Fruit fly (Drosophila melanogaster) whole organism, adult: ENCODE data around the gene blp.

Source experiments
- CG11617 ChIP-seq: fragments of 200-800 bp; sonication (Bioruptor generic); optimal IDR thresholded peaks from 2 replicates; lab custom pipeline; 2017; ENCODE audit warnings: mild to moderate bottlenecking, missing biosample characterization, missing genetic modification reagents, missing genetic modification characterization
- CG12768 ChIP-seq: fragments of 200-800 bp; sonication (Bioruptor generic); optimal IDR thresholded peaks from 2 replicates; lab custom pipeline; 2017; ENCODE audit warnings: missing biosample characterization, missing genetic modification characterization, mild to moderate bottlenecking, moderate library complexity, missing genetic modification reagents
- CG14711 ChIP-seq: fragments of 200-800 bp; sonication (Bioruptor generic); optimal IDR thresholded peaks from 2 replicates; lab custom pipeline; 2018; ENCODE audit warnings: missing biosample characterization, mild to moderate bottlenecking, missing genetic modification characterization, moderate library complexity
- CG1620 ChIP-seq: fragments of 200-800 bp; sonication (Bioruptor generic); optimal IDR thresholded peaks from 2 replicates; lab custom pipeline; 2016; ENCODE audit warnings: missing biosample characterization, missing genetic modification characterization
- CG33017 ChIP-seq: fragments of 200-800 bp; sonication (Bioruptor generic); optimal IDR thresholded peaks from 2 replicates; lab custom pipeline; 2018; ENCODE audit warnings: missing biosample characterization, mild to moderate bottlenecking, missing genetic modification characterization, moderate library complexity
- CG5204 ChIP-seq: fragments of 200-800 bp; sonication (Bioruptor generic); optimal IDR thresholded peaks from 2 replicates; lab custom pipeline; 2016; ENCODE audit warnings: missing biosample characterization, missing genetic modification characterization
- CG7045 ChIP-seq: fragments of 200-800 bp; sonication (Bioruptor generic); optimal IDR thresholded peaks from 2 replicates; lab custom pipeline; 2017; ENCODE audit warnings: missing biosample characterization, mild to moderate bottlenecking, missing genetic modification characterization
- CG7101 ChIP-seq: fragments of 200-800 bp; sonication (Bioruptor generic); optimal IDR thresholded peaks from 2 replicates; lab custom pipeline; 2018; ENCODE audit warnings: missing biosample characterization, mild to moderate bottlenecking, missing genetic modification characterization, moderate library complexity
- Clk ChIP-seq: fragments of 200-800 bp; sonication (Bioruptor generic); optimal IDR thresholded peaks from 2 replicates; lab custom pipeline; 2017; ENCODE audit warnings: missing biosample characterization, missing genetic modification characterization
- Crg-1 ChIP-seq: fragments of 200-800 bp; sonication (Bioruptor generic); optimal IDR thresholded peaks from 2 replicates; lab custom pipeline; 2016; ENCODE audit warnings: missing biosample characterization, missing genetic modification characterization
- Hr96 ChIP-seq: fragments of 200-800 bp; sonication (Bioruptor generic); optimal IDR thresholded peaks from 2 replicates; lab custom pipeline; 2016; ENCODE audit warnings: missing biosample characterization, missing genetic modification characterization
- Mnt ChIP-seq: fragments of 200-800 bp; sonication (Bioruptor generic); optimal IDR thresholded peaks from 2 replicates; lab custom pipeline; 2016; ENCODE audit warnings: missing biosample characterization, mild to moderate bottlenecking, missing genetic modification characterization
- bab1 ChIP-seq: fragments of 200-800 bp; sonication (Bioruptor generic); optimal IDR thresholded peaks from 3 replicates; lab custom pipeline; 2019; ENCODE audit warnings: missing biosample characterization, mild to moderate bottlenecking, missing genetic modification characterization, moderate library complexity
- cic ChIP-seq: fragments of 200-800 bp; sonication (Bioruptor generic); optimal IDR thresholded peaks from 2 replicates; lab custom pipeline; 2017; ENCODE audit warnings: missing biosample characterization, mild to moderate bottlenecking, missing genetic modification characterization, moderate library complexity
- cnc ChIP-seq, 2 experiments: fragments of >200 bp; optimal IDR thresholded peaks; 2 replicates each; lab custom pipeline; 2017
- kay ChIP-seq: fragments of 200-800 bp; sonication (Bioruptor generic); peaks from one replicate; lab custom pipeline; 2016; ENCODE audit warnings: missing biosample characterization, missing genetic modification characterization, borderline replicate concordance
- ovo ChIP-seq: fragments of 200-800 bp; sonication (Bioruptor generic); optimal IDR thresholded peaks from 2 replicates; lab custom pipeline; 2016; ENCODE audit warnings: missing biosample characterization, missing genetic modification characterization
- pad ChIP-seq: fragments of 200-800 bp; sonication (Bioruptor generic); optimal IDR thresholded peaks from 3 replicates; lab custom pipeline; 2017; ENCODE audit warnings: missing biosample characterization, missing genetic modification characterization, mild to moderate bottlenecking, moderate library complexity, missing genetic modification reagents
- tj ChIP-seq: fragments of 200-800 bp; sonication (Bioruptor generic); optimal IDR thresholded peaks from 3 replicates; lab custom pipeline; 2017; ENCODE audit warnings: missing biosample characterization, mild to moderate bottlenecking, missing genetic modification characterization, moderate library complexity
- toe ChIP-seq: fragments of 200-800 bp; sonication (Bioruptor generic); optimal IDR thresholded peaks from 2 replicates; lab custom pipeline; 2016; ENCODE audit warnings: missing biosample characterization, missing genetic modification characterization

blp gene

DNA sequence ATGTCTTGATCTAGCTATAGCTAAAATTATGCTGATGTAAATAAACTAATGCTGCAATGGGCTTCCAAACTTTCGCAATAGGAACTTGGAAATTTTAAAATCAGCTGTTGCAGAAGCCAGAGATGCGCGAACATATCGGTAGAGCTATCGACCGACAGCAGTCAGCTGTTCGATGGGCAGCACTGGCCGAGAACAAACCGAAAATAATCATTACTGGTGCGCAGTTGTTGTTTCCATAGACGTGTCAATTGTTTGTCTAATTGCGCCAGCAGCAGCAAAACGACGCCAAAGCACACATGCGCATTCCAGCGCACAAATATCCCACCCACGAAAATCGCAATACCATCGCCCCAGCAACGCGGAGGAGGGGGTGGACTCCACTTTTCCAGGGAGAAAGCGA lies 1.3 kb downstream of the blp start, which contains the start of gene Sap47:
Sap47 (plus strand) TSS at position 149 of the 400 bp plus-strand sequence.
- TF ChIP-seq CG7045 (no peak), cic (GFP tag; lab: Kevin White, UChicago) (peak; percentile 47), ovo (GFP tag; lab: Kevin White, UChicago) (no peak), Clk (GFP tag; lab: Kevin White, UChicago) (no peak), bab1 (GFP tag; lab: Kevin White, UChicago) (peak; percentile 74), CG1620 (GFP tag; lab: Kevin White, UChicago) (peak; percentile 15), CG12768 (GFP tag; lab: Kevin White, UChicago) (peak; percentile 25), CG33017 (tag; lab: Kevin White, UChicago) (no peak), Mnt (GFP tag; lab: Kevin White, UChicago) (peak; percentile 44), tj (GFP tag; lab: Kevin White, UChicago) (peak; percentile 15), CG7101 (tag; lab: Kevin White, UChicago) (no peak)

dm6 chr3R:15935538-15935937 lies 1.9 kb downstream of the blp start:
- TF ChIP-seq tj (GFP tag; lab: Kevin White, UChicago): no peak
- TF ChIP-seq cnc (optimal IDR thresholded peaks at IDR 0.05; lab: Kevin White, UChicago): no peak
- no peak for TF ChIP-seq CG14711 (tag; lab: Kevin White, UChicago)
- TF ChIP-seq CG7045: no peak
- TF ChIP-seq Clk (GFP tag; lab: Kevin White, UChicago): no peak
- no peak for TF ChIP-seq pad (GFP tag; lab: Kevin White, UChicago)

DNA sequence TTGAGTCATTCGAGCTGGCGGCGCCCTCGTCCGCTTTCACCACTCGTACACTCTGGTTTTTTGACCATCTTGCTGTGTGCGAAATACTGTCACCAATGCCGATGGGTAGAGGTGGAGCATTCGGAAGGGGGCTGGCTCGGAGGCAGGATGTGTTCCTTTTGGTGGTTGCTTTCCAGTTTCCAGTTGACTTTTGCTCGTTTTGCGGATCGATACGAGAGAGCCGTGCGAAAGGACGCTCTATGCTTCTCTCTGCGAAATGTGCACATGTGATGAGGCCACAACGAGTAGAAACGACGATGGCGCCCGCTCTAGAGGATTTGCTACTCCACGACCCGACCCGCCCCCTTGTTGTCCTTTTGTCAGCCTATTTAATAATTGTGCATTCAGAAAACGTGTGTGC lies 4.1 kb downstream of the blp start:
- TF ChIP-seq CG12768 (GFP tag; lab: Kevin White, UChicago) (no peak), cnc (optimal IDR thresholded peaks at IDR 0.05; lab: Kevin White, UChicago) (no peak), pad (GFP tag; lab: Kevin White, UChicago) (no peak), toe (no peak), CG7101 (tag; lab: Kevin White, UChicago) (no peak), tj (GFP tag; lab: Kevin White, UChicago) (no peak), CG1620 (GFP tag; lab: Kevin White, UChicago) (no peak), Clk (GFP tag; lab: Kevin White, UChicago) (no peak), kay (no peak), CG7045 (no peak), cic (GFP tag; lab: Kevin White, UChicago) (no peak), ovo (GFP tag; lab: Kevin White, UChicago) (no peak), bab1 (GFP tag; lab: Kevin White, UChicago) (no peak)

- no peak for TF ChIP-seq tj (GFP tag; lab: Kevin White, UChicago)
- no peak for TF ChIP-seq cnc (optimal IDR thresholded peaks at IDR 0.05; lab: Kevin White, UChicago)
- no peak for TF ChIP-seq bab1 (GFP tag; lab: Kevin White, UChicago)
- TF ChIP-seq CG7101 (tag; lab: Kevin White, UChicago): no peak
- TF ChIP-seq kay: no peak
- TF ChIP-seq CG1620 (GFP tag; lab: Kevin White, UChicago): no peak
- TF ChIP-seq CG11617 (GFP tag; lab: Kevin White, UChicago): no peak
- no peak for TF ChIP-seq toe
- TF ChIP-seq Hr96 (GFP tag; lab: Kevin White, UChicago): no peak
- TF ChIP-seq CG12768 (GFP tag; lab: Kevin White, UChicago): no peak
- no peak for TF ChIP-seq CG33017 (tag; lab: Kevin White, UChicago)
- no peak for TF ChIP-seq CG7045
- no peak for TF ChIP-seq CG14711 (tag; lab: Kevin White, UChicago)
- TF ChIP-seq Mnt (GFP tag; lab: Kevin White, UChicago): no peak
- TF ChIP-seq Clk (GFP tag; lab: Kevin White, UChicago): no peak
- no peak for TF ChIP-seq CG5204
- TF ChIP-seq Crg-1 (GFP tag; lab: Kevin White, UChicago): no peak
- TF ChIP-seq pad (GFP tag; lab: Kevin White, UChicago): no peak
- TF ChIP-seq cic (GFP tag; lab: Kevin White, UChicago): no peak
- no peak for TF ChIP-seq ovo (GFP tag; lab: Kevin White, UChicago)
Measured at dm6 chr3R:15947605-15948004, 14.0 kb downstream of the blp start.

dm6 chr3R:15950843-15951242 lies 17.2 kb downstream of the blp start, which contains the start of the genes CG31088 and CG46383:
Gene CG31088, minus strand, starts transcription at chr3R:15950943.
Gene CG46383, minus strand, starts transcription at chr3R:15950943.
- TF ChIP-seq ovo (GFP tag; lab: Kevin White, UChicago) (no peak), CG7101 (tag; lab: Kevin White, UChicago) (no peak), CG33017 (tag; lab: Kevin White, UChicago) (no peak), cnc (optimal IDR thresholded peaks at IDR 0.05; lab: Kevin White, UChicago) (no peak), Mnt (GFP tag; lab: Kevin White, UChicago) (no peak), toe (no peak), Clk (GFP tag; lab: Kevin White, UChicago) (no peak), CG14711 (tag; lab: Kevin White, UChicago) (no peak), cic (GFP tag; lab: Kevin White, UChicago) (no peak), CG12768 (GFP tag; lab: Kevin White, UChicago) (no peak), CG7045 (no peak)

DNA sequence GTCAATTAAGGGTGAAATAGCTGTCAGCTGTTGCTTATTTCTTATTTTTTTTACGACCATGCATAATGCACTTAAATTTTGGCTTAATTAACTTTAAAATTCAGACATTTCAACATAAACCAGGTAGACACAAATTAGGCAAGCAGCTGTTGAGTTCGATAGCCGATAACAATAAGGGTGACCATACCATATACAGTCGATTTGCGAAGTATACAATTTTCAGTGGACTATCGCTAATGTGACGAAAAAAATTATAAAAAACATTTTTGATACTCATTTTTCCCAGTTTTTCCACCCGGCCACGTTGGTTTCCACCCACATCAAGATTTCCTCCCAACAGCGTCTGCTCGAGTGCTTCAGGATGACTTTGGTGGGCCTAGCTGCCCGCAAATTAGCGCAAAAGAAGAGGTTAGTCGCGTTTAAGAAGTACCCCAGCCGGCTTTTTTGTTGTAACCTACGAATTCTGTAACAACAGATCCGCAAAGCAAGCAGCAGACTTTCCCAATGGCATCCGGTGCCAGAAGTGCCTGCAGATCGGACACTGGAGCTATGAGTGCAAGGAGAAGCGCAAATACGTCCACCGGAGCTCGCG lies 30.1 kb downstream of the blp start, which contains the start of the genes CG4287 and CG5516:
CG4287 (minus strand) TSS at position 178 of the 592 bp plus-strand sequence.
CG5516 (plus strand) TSS at position 195 of the 592 bp plus-strand sequence.
- TF ChIP-seq CG33017 (tag; lab: Kevin White, UChicago): no peak
- no peak for TF ChIP-seq Hr96 (GFP tag; lab: Kevin White, UChicago)
- TF ChIP-seq pad (GFP tag; lab: Kevin White, UChicago): no peak
- TF ChIP-seq CG14711 (tag; lab: Kevin White, UChicago): peak; percentile 43
- no peak for TF ChIP-seq CG1620 (GFP tag; lab: Kevin White, UChicago)
- TF ChIP-seq tj (GFP tag; lab: Kevin White, UChicago): peak; percentile 78
- TF ChIP-seq Crg-1 (GFP tag; lab: Kevin White, UChicago): no peak
- no peak for TF ChIP-seq ovo (GFP tag; lab: Kevin White, UChicago)
- no peak for TF ChIP-seq Clk (GFP tag; lab: Kevin White, UChicago)
- no peak for TF ChIP-seq cic (GFP tag; lab: Kevin White, UChicago)
- TF ChIP-seq CG12768 (GFP tag; lab: Kevin White, UChicago): no peak
- TF ChIP-seq CG11617 (GFP tag; lab: Kevin White, UChicago): peak; percentile 42
- TF ChIP-seq CG5204: no peak
- no peak for TF ChIP-seq cnc (optimal IDR thresholded peaks at IDR 0.05; lab: Kevin White, UChicago)
- TF ChIP-seq bab1 (GFP tag; lab: Kevin White, UChicago): peak; percentile 59
- no peak for TF ChIP-seq CG7045
- TF ChIP-seq CG7101 (tag; lab: Kevin White, UChicago): peak; percentile 12
- TF ChIP-seq kay: no peak
- peak; percentile 31 for TF ChIP-seq Mnt (GFP tag; lab: Kevin White, UChicago)
- TF ChIP-seq toe: no peak
